Worm (Caenorhabditis elegans) whole organism, mixed stage, embryonic: Measurements from ENCODE around the gene nsy-7.
A peak's percentile ranks its signal among the peaks of the same experiment; 100 is the strongest.

ENCODE experiments used
- M03D4.4 ChIP-seq: sonication (generic microtip); optimal IDR thresholded peaks from 2 replicates; lab custom pipeline; 2017; ENCODE audit warnings: mild to moderate bottlenecking, missing genetic modification characterization, missing compliant biosample characterization
- bed-3 ChIP-seq: fragments of 200-800 bp; sonication (Bioruptor generic); optimal IDR thresholded peaks from 3 replicates; lab custom pipeline; 2018; ENCODE audit warnings: mild to moderate bottlenecking, missing genetic modification characterization, moderate library complexity, missing compliant biosample characterization
- blmp-1 ChIP-seq: fragments of 150-350 bp; optimal IDR thresholded peaks from 2 replicates; lab custom pipeline; 2014; ENCODE audit warnings: missing biosample characterization, missing genetic modification characterization
- ceh-43 ChIP-seq: fragments of 200-800 bp; sonication (Bioruptor generic); optimal IDR thresholded peaks from 2 replicates; lab custom pipeline; 2018; ENCODE audit warnings: mild to moderate bottlenecking, missing genetic modification characterization, moderate library complexity, missing compliant biosample characterization
- ceh-83 ChIP-seq: fragments of 200-800 bp; sonication (Bioruptor generic); optimal IDR thresholded peaks from 2 replicates; lab custom pipeline; 2018; ENCODE audit warnings: mild to moderate bottlenecking, missing genetic modification characterization, missing compliant biosample characterization
- ces-1 ChIP-seq: fragments of 150-350 bp; optimal IDR thresholded peaks from 2 replicates; lab custom pipeline; 2014; ENCODE audit warnings: missing biosample characterization, missing genetic modification reagents, missing genetic modification characterization
- cnd-1 ChIP-seq: fragments of 200-800 bp; sonication (Bioruptor generic); optimal IDR thresholded peaks from 2 replicates; lab custom pipeline; 2018; ENCODE audit warnings: mild to moderate bottlenecking, missing genetic modification characterization, missing compliant biosample characterization
- drap-1 ChIP-seq: fragments of 200-800 bp; sonication (Bioruptor generic); optimal IDR thresholded peaks from 3 replicates; lab custom pipeline; 2018; ENCODE audit warnings: mild to moderate bottlenecking, missing genetic modification characterization, missing compliant biosample characterization
- flh-1 ChIP-seq: fragments of 200-800 bp; sonication (Bioruptor generic); optimal IDR thresholded peaks from 2 replicates; lab custom pipeline; 2018; ENCODE audit warnings: mild to moderate bottlenecking, missing genetic modification characterization, moderate library complexity, missing compliant biosample characterization
- hlh-1 ChIP-seq: fragments of 150-350 bp; optimal IDR thresholded peaks from 2 replicates; lab custom pipeline; 2014; ENCODE audit warnings: missing biosample characterization, missing genetic modification reagents, missing genetic modification characterization
- lin-13 ChIP-seq: fragments of 150-350 bp; optimal IDR thresholded peaks from 2 replicates; lab custom pipeline; 2014; ENCODE audit warnings: missing biosample characterization, missing genetic modification characterization
- lin-32 ChIP-seq: fragments of 200-800 bp; sonication (Bioruptor generic); optimal IDR thresholded peaks from 2 replicates; lab custom pipeline; 2018; ENCODE audit warnings: mild to moderate bottlenecking, missing genetic modification characterization, missing compliant biosample characterization
- lsy-2 ChIP-seq: fragments of 150-350 bp; optimal IDR thresholded peaks from 2 replicates; lab custom pipeline; 2014; ENCODE audit warnings: missing biosample characterization, missing genetic modification characterization
- mab-5 ChIP-seq: fragments of 150-350 bp; optimal IDR thresholded peaks from 2 replicates; lab custom pipeline; 2014; ENCODE audit warnings: missing biosample characterization, missing genetic modification characterization
- mep-1 ChIP-seq: fragments of 150-350 bp; optimal IDR thresholded peaks from 2 replicates; lab custom pipeline; 2017; ENCODE audit warnings: missing biosample characterization, missing genetic modification reagents, missing genetic modification characterization, inconsistent platforms
- mls-2 ChIP-seq: sonication (generic microtip); optimal IDR thresholded peaks from 2 replicates; lab custom pipeline; 2016; ENCODE audit warnings: mild to moderate bottlenecking, missing genetic modification characterization, moderate library complexity, missing compliant biosample characterization
- nhr-12 ChIP-seq: fragments of 150-350 bp; optimal IDR thresholded peaks from 2 replicates; lab custom pipeline; 2014; ENCODE audit warnings: missing biosample characterization, missing genetic modification characterization
- nhr-2 ChIP-seq: fragments of 150-350 bp; optimal IDR thresholded peaks from 2 replicates; lab custom pipeline; 2014; ENCODE audit warnings: missing biosample characterization, missing genetic modification characterization
- nhr-237 ChIP-seq: fragments of 150-350 bp; optimal IDR thresholded peaks from 2 replicates; lab custom pipeline; 2014; ENCODE audit warnings: missing biosample characterization, missing genetic modification characterization
- nhr-28 ChIP-seq: fragments of 150-350 bp; optimal IDR thresholded peaks from 2 replicates; lab custom pipeline; 2014; ENCODE audit warnings: missing biosample characterization, missing genetic modification characterization
- pha-4 ChIP-seq: fragments of 150-350 bp; optimal IDR thresholded peaks from 2 replicates; lab custom pipeline; 2018; ENCODE audit warnings: missing biosample characterization, missing genetic modification reagents, missing genetic modification characterization
- sem-2 ChIP-seq: fragments of 200-800 bp; sonication (Bioruptor generic); optimal IDR thresholded peaks from 2 replicates; lab custom pipeline; 2018; ENCODE audit warnings: mild to moderate bottlenecking, missing genetic modification characterization, missing compliant biosample characterization
- snpc-4 ChIP-seq: fragments of 150-350 bp; optimal IDR thresholded peaks from 2 replicates; lab custom pipeline; 2014; ENCODE audit warnings: missing biosample characterization, missing genetic modification characterization
- sptf-1 ChIP-seq: sonication (generic microtip); optimal IDR thresholded peaks from 2 replicates; lab custom pipeline; 2017; ENCODE audit warnings: mild to moderate bottlenecking, missing genetic modification characterization, moderate library complexity, missing compliant biosample characterization
- tbx-8 ChIP-seq: fragments of 200-800 bp; sonication (Bioruptor generic); optimal IDR thresholded peaks from 2 replicates; lab custom pipeline; 2018; ENCODE audit warnings: mild to moderate bottlenecking, missing genetic modification characterization, moderate library complexity, missing compliant biosample characterization
- unc-120 ChIP-seq: sonication (generic microtip); optimal IDR thresholded peaks from 2 replicates; lab custom pipeline; 2017; ENCODE audit warnings: missing genetic modification characterization, missing compliant biosample characterization; ENCODE audit not compliant: poor library complexity, severe bottlenecking
- unc-39 ChIP-seq: fragments of 150-350 bp; optimal IDR thresholded peaks from 2 replicates; lab custom pipeline; 2014; ENCODE audit warnings: missing biosample characterization, missing genetic modification characterization
- unc-62 ChIP-seq: fragments of 150-350 bp; optimal IDR thresholded peaks from 2 replicates; lab custom pipeline; 2014; ENCODE audit warnings: missing biosample characterization, missing genetic modification reagents, missing genetic modification characterization
- zip-8 ChIP-seq: fragments of 150-350 bp; optimal IDR thresholded peaks from 2 replicates; lab custom pipeline; 2014; ENCODE audit warnings: missing biosample characterization, missing genetic modification characterization
- ztf-11 ChIP-seq: fragments of 150-350 bp; optimal IDR thresholded peaks from 2 replicates; lab custom pipeline; 2014; ENCODE audit warnings: missing biosample characterization, missing genetic modification characterization

The nsy-7 gene

ce11 chrIV:8062359-8062758 is 24.1 kb downstream of the nsy-7 start, which contains the start of gene sax-7:
TSS of gene sax-7 (plus strand) at chrIV:8062659.
- TF ChIP-seq sem-2 (GFP tag; lab: Kevin White, UChicago) = no peak
- TF ChIP-seq hlh-1 (tag; lab: Kevin White, UChicago) = no peak

DNA sequence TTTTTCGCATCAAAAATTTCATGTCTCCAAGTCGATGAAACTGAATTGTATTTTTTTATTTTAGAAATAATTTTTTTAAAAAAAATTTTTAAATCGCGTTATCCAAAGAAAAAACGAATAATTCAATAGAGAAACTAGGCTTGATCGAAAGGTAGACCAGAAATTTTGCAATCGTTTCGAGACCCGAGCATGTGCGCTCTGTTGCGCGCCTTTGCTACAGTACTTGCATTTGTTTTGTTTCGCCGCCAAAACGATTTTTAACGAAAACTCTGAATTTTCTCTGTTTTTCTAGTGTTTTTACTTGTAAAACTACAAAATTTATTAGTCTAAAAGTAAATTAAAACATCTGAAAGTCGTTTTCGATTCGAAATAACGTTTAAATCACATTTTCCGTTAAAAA is 25.2 kb downstream of the nsy-7 start:
- TF ChIP-seq unc-39 (no peak), mab-5 (tag; lab: Kevin White, UChicago) (no peak), pha-4 (tag; lab: Kevin White, UChicago) (no peak), mls-2 (no peak), nhr-237 (no peak), sem-2 (GFP tag; lab: Kevin White, UChicago) (no peak), zip-8 (tag; lab: Kevin White, UChicago) (no peak)

ce11 chrIV:8053955-8054354 is 32.5 kb downstream of the nsy-7 start:
- TF ChIP-seq tbx-8 (GFP tag; lab: Kevin White, UChicago) (no peak), ces-1 (GFP tag; lab: Kevin White, UChicago) (peak; percentile 74)

ce11 chrIV:8052694-8053093 is 33.8 kb downstream of the nsy-7 start:
- TF ChIP-seq ces-1 (GFP tag; lab: Kevin White, UChicago) (peak; percentile 82), blmp-1 (no peak), cnd-1 (tag; lab: Kevin White, UChicago) (no peak), flh-1 (GFP tag; lab: Kevin White, UChicago) (no peak)

ce11 chrIV:8048083-8048482 is 38.4 kb downstream of the nsy-7 start:
- TF ChIP-seq lsy-2 (tag; lab: Kevin White, UChicago) (no peak), unc-39 (no peak), unc-120 (tag; lab: Kevin White, UChicago) (no peak), unc-62 (GFP tag; lab: Kevin White, UChicago) (no peak), lin-13 (tag; lab: Kevin White, UChicago) (no peak), nhr-237 (no peak), hlh-1 (tag; lab: Kevin White, UChicago) (no peak), sem-2 (GFP tag; lab: Kevin White, UChicago) (no peak), tbx-8 (GFP tag; lab: Kevin White, UChicago) (no peak), mab-5 (tag; lab: Kevin White, UChicago) (no peak), cnd-1 (tag; lab: Kevin White, UChicago) (no peak), lin-32 (GFP tag; lab: Kevin White, UChicago) (no peak), bed-3 (GFP tag; lab: Kevin White, UChicago) (no peak)

ce11 chrIV:8044574-8044973 is 41.9 kb downstream of the nsy-7 start, which contains the start of gene nhr-258:
TSS of gene nhr-258 (plus strand) at chrIV:8044938.
- TF ChIP-seq hlh-1 (tag; lab: Kevin White, UChicago) (no peak), tbx-8 (GFP tag; lab: Kevin White, UChicago) (no peak), unc-39 (no peak), mep-1 (tag; lab: Kevin White, UChicago) (no peak), snpc-4 (tag; lab: Kevin White, UChicago) (no peak), drap-1 (GFP tag; lab: Kevin White, UChicago) (no peak), lsy-2 (tag; lab: Kevin White, UChicago) (no peak), zip-8 (tag; lab: Kevin White, UChicago) (no peak), nhr-2 (tag; lab: Kevin White, UChicago) (no peak), unc-62 (GFP tag; lab: Kevin White, UChicago) (no peak), M03D4.4 (tag; lab: Kevin White, UChicago) (no peak), mls-2 (no peak), nhr-237 (no peak), ceh-43 (GFP tag; lab: Kevin White, UChicago) (no peak)

DNA sequence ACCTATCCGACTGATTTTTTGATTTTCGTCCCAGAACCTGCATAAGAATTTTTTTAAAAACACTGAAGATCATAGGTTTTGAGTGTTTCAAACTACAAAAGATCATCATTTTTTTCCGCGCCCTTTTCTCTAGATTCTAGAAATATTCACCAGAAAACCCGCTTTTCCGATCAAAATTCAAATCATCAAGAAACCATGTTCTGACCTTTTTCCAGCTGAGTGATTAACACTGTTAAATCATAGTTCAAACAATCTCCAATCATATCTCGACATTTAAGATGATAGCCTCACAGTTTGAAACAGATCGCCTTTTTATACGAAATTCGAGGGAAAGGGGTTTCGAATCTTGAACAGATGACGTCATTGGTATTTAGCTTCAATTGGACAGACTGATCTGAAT is 42.7 kb downstream of the nsy-7 start:
- TF ChIP-seq M03D4.4 (tag; lab: Kevin White, UChicago) (no peak), drap-1 (GFP tag; lab: Kevin White, UChicago) (no peak), cnd-1 (tag; lab: Kevin White, UChicago) (no peak), mep-1 (tag; lab: Kevin White, UChicago) (no peak), bed-3 (GFP tag; lab: Kevin White, UChicago) (no peak), ceh-43 (GFP tag; lab: Kevin White, UChicago) (no peak), sptf-1 (no peak), pha-4 (tag; lab: Kevin White, UChicago) (no peak), sem-2 (GFP tag; lab: Kevin White, UChicago) (no peak), zip-8 (tag; lab: Kevin White, UChicago) (no peak), ztf-11 (tag; lab: Kevin White, UChicago) (no peak), ceh-83 (GFP tag; lab: Kevin White, UChicago) (no peak), flh-1 (GFP tag; lab: Kevin White, UChicago) (no peak), lin-13 (tag; lab: Kevin White, UChicago) (no peak), nhr-12 (tag; lab: Kevin White, UChicago) (no peak), nhr-28 (no peak), nhr-237 (no peak), hlh-1 (tag; lab: Kevin White, UChicago) (no peak)
